Worm (Caenorhabditis elegans) whole organism, mixed stage, embryonic: ENCODE measurements around the gene Y39F10C.3.

Experiments
- bed-3 ChIP-seq: fragments of 200-800 bp; sonication (Bioruptor generic); optimal IDR thresholded peaks from 3 replicates; lab custom pipeline; 2018; ENCODE audit warnings: mild to moderate bottlenecking, missing genetic modification characterization, moderate library complexity, missing compliant biosample characterization
- lsy-2 ChIP-seq: fragments of 150-350 bp; optimal IDR thresholded peaks from 2 replicates; lab custom pipeline; 2014; ENCODE audit warnings: missing biosample characterization, missing genetic modification characterization
- nhr-28 ChIP-seq: fragments of 150-350 bp; optimal IDR thresholded peaks from 2 replicates; lab custom pipeline; 2014; ENCODE audit warnings: missing biosample characterization, missing genetic modification characterization
- nhr-76 ChIP-seq: sonication (generic microtip); optimal IDR thresholded peaks from 2 replicates; lab custom pipeline; 2017; ENCODE audit warnings: missing biosample characterization, missing genetic modification characterization
- pha-4 ChIP-seq: fragments of 150-350 bp; optimal IDR thresholded peaks from 2 replicates; lab custom pipeline; 2018; ENCODE audit warnings: missing biosample characterization, missing genetic modification reagents, missing genetic modification characterization
- snpc-4 ChIP-seq: fragments of 150-350 bp; optimal IDR thresholded peaks from 2 replicates; lab custom pipeline; 2014; ENCODE audit warnings: missing biosample characterization, missing genetic modification characterization
- sptf-1 ChIP-seq: sonication (generic microtip); optimal IDR thresholded peaks from 2 replicates; lab custom pipeline; 2017; ENCODE audit warnings: mild to moderate bottlenecking, missing genetic modification characterization, moderate library complexity, missing compliant biosample characterization
- unc-62 ChIP-seq: fragments of 150-350 bp; optimal IDR thresholded peaks from 2 replicates; lab custom pipeline; 2014; ENCODE audit warnings: missing biosample characterization, missing genetic modification reagents, missing genetic modification characterization
- zip-8 ChIP-seq: fragments of 150-350 bp; optimal IDR thresholded peaks from 2 replicates; lab custom pipeline; 2014; ENCODE audit warnings: missing biosample characterization, missing genetic modification characterization

ce11 chrII:658369-658768 is 15.8 kb upstream of the Y39F10C.3 start, which contains the start of gene sdz-24:
- TF ChIP-seq bed-3 (GFP tag; lab: Kevin White, UChicago) (no peak), nhr-76 (tag; lab: Kevin White, UChicago) (no peak), zip-8 (no peak), nhr-28 (tag; lab: Kevin White, UChicago) (no peak), snpc-4 (tag; lab: Kevin White, UChicago) (no peak), pha-4 (tag; lab: Kevin White, UChicago) (no peak), sptf-1 (tag; lab: Kevin White, UChicago) (no peak), lsy-2 (tag; lab: Kevin White, UChicago) (no peak), unc-62 (no peak)
